Worm (Caenorhabditis elegans) whole organism, L2 larva: Measurements from ENCODE around the gene mltn-9.

Experiments
- dmd-4 ChIP-seq: sonication (generic microtip); optimal IDR thresholded peaks from 2 replicates; lab custom pipeline; 2017; ENCODE audit warnings: missing biosample characterization, missing genetic modification characterization
- elt-3 ChIP-seq: sonication (generic microtip); optimal IDR thresholded peaks from 2 replicates; lab custom pipeline; 2017; ENCODE audit warnings: missing biosample characterization, missing genetic modification characterization
- lin-39 ChIP-seq: fragments of 150-350 bp; optimal IDR thresholded peaks from 2 replicates; lab custom pipeline; 2014; ENCODE audit warnings: missing biosample characterization, missing genetic modification reagents, missing genetic modification characterization
- nhr-12 ChIP-seq: fragments of 150-350 bp; optimal IDR thresholded peaks from 2 replicates; lab custom pipeline; 2014; ENCODE audit warnings: missing biosample characterization, missing genetic modification characterization
- zag-1 ChIP-seq: fragments of 150-350 bp; optimal IDR thresholded peaks from 2 replicates; lab custom pipeline; 2014; ENCODE audit warnings: missing biosample characterization, missing genetic modification characterization

DNA sequence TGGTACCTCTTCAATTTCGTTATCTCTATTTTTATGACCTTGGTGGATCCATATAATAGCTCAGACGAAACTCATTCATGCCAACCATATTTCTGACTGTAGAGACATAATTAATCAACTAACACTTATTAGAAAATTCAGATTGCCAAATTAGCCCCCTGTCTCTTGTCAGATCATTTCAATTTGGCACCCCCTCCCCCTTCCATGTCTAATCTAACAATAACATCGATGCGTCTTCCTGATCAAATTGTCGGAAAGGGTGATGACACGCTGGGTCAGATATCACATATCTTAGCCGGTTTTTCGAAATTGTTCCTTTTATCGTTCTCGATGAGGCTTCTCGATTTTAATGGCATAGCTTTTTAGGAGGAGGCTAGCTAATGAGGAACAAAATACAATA lies 4.5 kb upstream of the mltn-9 start:
- no peak for TF ChIP-seq lin-39 (tag; lab: Kevin White, UChicago)
- TF ChIP-seq nhr-12 (tag; lab: Kevin White, UChicago) = no peak
- TF ChIP-seq zag-1 (tag; lab: Kevin White, UChicago) = no peak
- no peak for TF ChIP-seq elt-3 (tag; lab: Kevin White, UChicago)
- no peak for TF ChIP-seq dmd-4 (tag; lab: Kevin White, UChicago)
